Worm (Caenorhabditis elegans) whole organism, young adult: ENCODE data around the gene sri-24.

ENCODE experiments used
- C06A6.2 ChIP-seq: fragments of 200-800 bp; sonication (Bioruptor generic); conservative IDR thresholded peaks from 2 replicates; pipeline ENCODE4 v1.3.6; 2022; ENCODE audit warnings: missing genetic modification characterization, missing compliant biosample characterization
- ama-1 ChIP-seq, 3 experiments: fragments of 150-350 bp in 1 of 3; sonication (generic microtip) in 2 of 3; optimal IDR thresholded peaks; 2 replicates each; lab custom pipeline; 2014 to 2018; ENCODE audit warnings: missing biosample characterization in 2 of 3, missing genetic modification characterization in 2 of 3, missing genetic modification reagents in 2 of 3
- athp-1 ChIP-seq: sonication (generic microtip); optimal IDR thresholded peaks from 2 replicates; lab custom pipeline; 2017; ENCODE audit warnings: mild to moderate bottlenecking, missing genetic modification characterization, missing compliant biosample characterization
- attf-5 ChIP-seq: fragments of 200-800 bp; sonication (Bioruptor generic); optimal IDR thresholded peaks from 2 replicates; lab custom pipeline; 2018; ENCODE audit warnings: mild to moderate bottlenecking, missing genetic modification characterization, missing compliant biosample characterization
- efl-1 ChIP-seq: fragments of 150-350 bp; optimal IDR thresholded peaks from 2 replicates; lab custom pipeline; 2014; ENCODE audit warnings: missing biosample characterization, missing genetic modification reagents, missing genetic modification characterization
- hlh-26 ChIP-seq: fragments of 200-800 bp; sonication (Bioruptor generic); conservative IDR thresholded peaks from 2 replicates; pipeline ENCODE4 v1.3.6; 2022; ENCODE audit warnings: missing genetic modification reagents, missing genetic modification characterization, missing compliant biosample characterization
- nhr-179 ChIP-seq: sonication (generic microtip); optimal IDR thresholded peaks from 2 replicates; lab custom pipeline; 2016; ENCODE audit warnings: mild to moderate bottlenecking, missing genetic modification characterization, missing compliant biosample characterization
- pha-4 ChIP-seq: fragments of 150-350 bp; sonication (generic microtip); optimal IDR thresholded peaks from 2 replicates; lab custom pipeline; 2014; ENCODE audit warnings: missing biosample characterization, missing genetic modification reagents, missing genetic modification characterization
- snpc-4 ChIP-seq, 5 experiments: fragments of 150-350 bp in 1 of 5; sonication (generic microtip) in 4 of 5; optimal IDR thresholded peaks; 2 replicates each; lab custom pipeline; 2014 to 2018; ENCODE audit warnings: missing genetic modification characterization in 5 of 5, missing biosample characterization in 3 of 5, antibody characterized with exemption in 2 of 5, mild to moderate bottlenecking in 2 of 5, missing compliant biosample characterization in 2 of 5, missing genotype in 2 of 5, moderate library complexity in 2 of 5, missing genetic modification reagents in 1 of 5
- sptf-2 ChIP-seq: fragments of 200-800 bp; sonication (Bioruptor generic); optimal IDR thresholded peaks from 2 replicates; lab custom pipeline; 2018; ENCODE audit warnings: mild to moderate bottlenecking, missing genetic modification characterization, missing compliant biosample characterization
- unc-130 ChIP-seq: sonication (generic microtip); optimal IDR thresholded peaks from 2 replicates; lab custom pipeline; 2016; ENCODE audit warnings: missing genetic modification reagents, missing genetic modification characterization, missing compliant biosample characterization
- xnd-1 ChIP-seq: sonication (generic microtip); optimal IDR thresholded peaks from 2 replicates; lab custom pipeline; 2016; ENCODE audit warnings: missing genotype, missing genetic modification reagents, missing genetic modification characterization, missing compliant biosample characterization

DNA sequence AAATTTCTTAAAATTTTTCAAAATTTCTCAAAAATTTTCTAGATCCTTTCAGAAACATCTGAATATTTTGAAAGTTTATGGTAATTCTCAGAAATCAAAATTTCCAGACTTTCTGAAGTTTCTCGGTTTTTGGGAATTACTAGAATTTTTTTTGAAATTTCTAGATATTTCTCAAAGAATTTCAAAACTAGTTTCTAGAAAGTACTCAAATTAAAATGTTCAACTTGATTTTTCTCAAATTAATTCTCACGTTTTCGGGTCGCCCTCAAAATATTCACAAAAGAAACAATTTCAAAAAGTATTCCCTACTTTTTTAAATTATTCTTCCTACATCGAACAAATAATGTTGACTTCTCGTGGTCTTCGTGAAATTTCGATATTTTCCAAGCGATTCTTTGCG lies 32.2 kb upstream of the sri-24 start, which contains the start of gene T09F5.10:
- no peak for TF ChIP-seq ama-1 (optimal IDR thresholded peaks at IDR 0.05; lab: Kevin White, UChicago)
- TF ChIP-seq ama-1 (GFP tag; optimal IDR thresholded peaks at IDR 0.05; lab: Kevin White, UChicago) = no peak
- no peak for TF ChIP-seq sptf-2 (GFP tag; lab: Kevin White, UChicago)
- TF ChIP-seq efl-1 = no peak
- no peak for TF ChIP-seq nhr-179 (tag; lab: Kevin White, UChicago)
- no peak for TF ChIP-seq athp-1 (tag; lab: Kevin White, UChicago)
- no peak for TF ChIP-seq unc-130 (GFP tag; lab: Kevin White, UChicago)
- no peak for TF ChIP-seq xnd-1 (tag; lab: Kevin White, UChicago)
- TF ChIP-seq snpc-4 (GFP tag; optimal IDR thresholded peaks at IDR 0.05; lab: Kevin White, UChicago) = no peak
- no peak for TF ChIP-seq snpc-4 (tag; optimal IDR thresholded peaks at IDR 0.05; lab: Kevin White, UChicago)
- TF ChIP-seq pha-4 (tag; lab: Kevin White, UChicago) = no peak
- TF ChIP-seq hlh-26 (GFP tag; lab: Robert Waterston, UW) = no peak
- TF ChIP-seq attf-5 (GFP tag; lab: Kevin White, UChicago) = no peak
- TF ChIP-seq C06A6.2 = no peak
